Worm (Caenorhabditis elegans): ENCODE measurements around the gene Y8A9A.2.
A peak's percentile ranks its signal among the peaks of the same experiment; 100 is the strongest.

Y8A9A.2 gene

ce11 chrII:3781238-3781637 is 14.2 kb upstream of the Y8A9A.2 start:
- TF ChIP-seq W03F9.2 (tag; optimal IDR thresholded peaks at IDR 0.05) = no peak
- no peak for TF ChIP-seq dao-5 (tag; optimal IDR thresholded peaks at IDR 0.05)
- no peak for TF ChIP-seq him-1 (tag; optimal IDR thresholded peaks at IDR 0.05)

- TF ChIP-seq him-1 (tag; optimal IDR thresholded peaks at IDR 0.05) (no peak), dao-5 (tag; optimal IDR thresholded peaks at IDR 0.05) (no peak), W03F9.2 (tag; optimal IDR thresholded peaks at IDR 0.05) (no peak)
These were observed 13.0 kb upstream of the Y8A9A.2 start, which contains the start of gene T24E12.2 for ce11 chrII:3782309-3783000. Gene T24E12.2 (plus strand): TSS chrII:3782950.

- TF ChIP-seq W03F9.2 (tag; optimal IDR thresholded peaks at IDR 0.05) (no peak), him-1 (tag; optimal IDR thresholded peaks at IDR 0.05) (no peak), dao-5 (tag; optimal IDR thresholded peaks at IDR 0.05) (no peak)
These were observed 10.2 kb upstream of the Y8A9A.2 start, which contains the start of gene T24E12.1 for ce11 chrII:3785257-3785656. Gene T24E12.1 (plus strand): TSS chrII:3785557.

ce11 chrII:3785756-3786155 is 9.7 kb upstream of the Y8A9A.2 start:
- TF ChIP-seq dao-5 (tag; optimal IDR thresholded peaks at IDR 0.05) = no peak
- TF ChIP-seq W03F9.2 (tag; optimal IDR thresholded peaks at IDR 0.05) = no peak
- TF ChIP-seq him-1 (tag; optimal IDR thresholded peaks at IDR 0.05) = no peak

ce11 chrII:3786538-3786937 is 8.9 kb upstream of the Y8A9A.2 start:
- TF ChIP-seq dao-5 (tag; optimal IDR thresholded peaks at IDR 0.05) (no peak), W03F9.2 (tag; optimal IDR thresholded peaks at IDR 0.05) (no peak), him-1 (tag; optimal IDR thresholded peaks at IDR 0.05) (no peak)

ce11 chrII:3787151-3787550 is 8.3 kb upstream of the Y8A9A.2 start, which contains the start of gene T24E12.13:
Gene T24E12.13 (plus strand): TSS chrII:3787451.
- no peak for TF ChIP-seq him-1 (tag; optimal IDR thresholded peaks at IDR 0.05)
- TF ChIP-seq dao-5 (tag; optimal IDR thresholded peaks at IDR 0.05) = no peak
- TF ChIP-seq W03F9.2 (tag; optimal IDR thresholded peaks at IDR 0.05) = no peak

- no peak for TF ChIP-seq dao-5 (tag; optimal IDR thresholded peaks at IDR 0.05)
- no peak for TF ChIP-seq W03F9.2 (tag; optimal IDR thresholded peaks at IDR 0.05)
- TF ChIP-seq him-1 (tag; optimal IDR thresholded peaks at IDR 0.05) = no peak
These were observed 7.0 kb upstream of the Y8A9A.2 start for ce11 chrII:3788356-3788962.

ce11 chrII:3793336-3793735 is 2.1 kb upstream of the Y8A9A.2 start, which contains the start of gene fbxb-99:
Gene fbxb-99 (minus strand): TSS chrII:3793436.
- TF ChIP-seq W03F9.2 (tag; optimal IDR thresholded peaks at IDR 0.05) = no peak
- TF ChIP-seq him-1 (tag; optimal IDR thresholded peaks at IDR 0.05) = no peak
- no peak for TF ChIP-seq dao-5 (tag; optimal IDR thresholded peaks at IDR 0.05)

- TF ChIP-seq W03F9.2 (tag; optimal IDR thresholded peaks at IDR 0.05) = no peak
- no peak for TF ChIP-seq him-1 (tag; optimal IDR thresholded peaks at IDR 0.05)
- TF ChIP-seq dao-5 (tag; optimal IDR thresholded peaks at IDR 0.05) = no peak
These were observed 7.8 kb downstream of the Y8A9A.2 start, which contains the start of gene ins-32 for ce11 chrII:3803219-3803618. Gene ins-32 (minus strand): TSS chrII:3803319.

- TF ChIP-seq dao-5 (tag; optimal IDR thresholded peaks at IDR 0.05) (no peak), him-1 (tag; optimal IDR thresholded peaks at IDR 0.05) (no peak)
These were observed 10.1 kb downstream of the Y8A9A.2 start for ce11 chrII:3805518-3805917.

- no peak for TF ChIP-seq him-1 (tag; optimal IDR thresholded peaks at IDR 0.05)
- no peak for TF ChIP-seq dao-5 (tag; optimal IDR thresholded peaks at IDR 0.05)
- no peak for TF ChIP-seq W03F9.2 (tag; optimal IDR thresholded peaks at IDR 0.05)
These were observed 11.5 kb downstream of the Y8A9A.2 start, which contains the start of gene F54D10.4 for ce11 chrII:3806964-3807363. Gene F54D10.4 (minus strand): TSS chrII:3807064.

- TF ChIP-seq W03F9.2 (tag; optimal IDR thresholded peaks at IDR 0.05) (peak; percentile 83), him-1 (tag; optimal IDR thresholded peaks at IDR 0.05) (no peak), dao-5 (tag; optimal IDR thresholded peaks at IDR 0.05) (no peak)
These were observed 12.7 kb downstream of the Y8A9A.2 start, which contains the start of gene F54D10.5 for ce11 chrII:3808104-3808503. Gene F54D10.5 (minus strand): TSS chrII:3808177.

- TF ChIP-seq dao-5 (tag; optimal IDR thresholded peaks at IDR 0.05) (no peak), him-1 (tag; optimal IDR thresholded peaks at IDR 0.05) (no peak), W03F9.2 (tag; optimal IDR thresholded peaks at IDR 0.05) (no peak)
These were observed 13.2 kb downstream of the Y8A9A.2 start for ce11 chrII:3808643-3809042.

- TF ChIP-seq dao-5 (tag; optimal IDR thresholded peaks at IDR 0.05) (no peak), W03F9.2 (tag; optimal IDR thresholded peaks at IDR 0.05) (no peak), him-1 (tag; optimal IDR thresholded peaks at IDR 0.05) (no peak)
These were observed 15.1 kb downstream of the Y8A9A.2 start for ce11 chrII:3810550-3810949.

Measured in whole organism, L4/young adult.